Fruit fly (Drosophila melanogaster) whole organism, prepupa: ENCODE results near the gene CG10555.

Experiments
- Blimp-1 ChIP-seq: fragments of 200-800 bp; sonication (Bioruptor generic); optimal IDR thresholded peaks from 3 replicates; lab custom pipeline; 2017; ENCODE audit warnings: missing biosample characterization, missing genetic modification characterization, mild to moderate bottlenecking, moderate library complexity, missing genetic modification reagents
- CG10631 ChIP-seq: fragments of 200-800 bp; sonication (Bioruptor generic); optimal IDR thresholded peaks from 2 replicates; lab custom pipeline; 2016; ENCODE audit warnings: missing biosample characterization, missing genetic modification characterization
- CG11294 ChIP-seq: fragments of 200-800 bp; sonication (Bioruptor generic); IDR thresholded peaks from 2 replicates; pipeline ENCODE4 v1.3.6; 2022; ENCODE audit warnings: missing biosample characterization, missing genetic modification characterization
- CG11902 ChIP-seq: fragments of 200-800 bp; sonication (Bioruptor generic); optimal IDR thresholded peaks from 3 replicates; lab custom pipeline; 2016; ENCODE audit warnings: missing biosample characterization, missing genetic modification characterization
- CG15336 ChIP-seq: fragments of 200-800 bp; sonication (Bioruptor generic); IDR thresholded peaks from 2 replicates; pipeline ENCODE4 v1.3.6; 2022; ENCODE audit warnings: missing biosample characterization, missing genetic modification characterization
- CG16779 ChIP-seq: fragments of 200-800 bp; sonication (Bioruptor generic); optimal IDR thresholded peaks from 3 replicates; lab custom pipeline; 2017; ENCODE audit warnings: missing biosample characterization, mild to moderate bottlenecking, missing genetic modification characterization
- CG3032 ChIP-seq: fragments of 200-800 bp; optimal IDR thresholded peaks from 2 replicates; lab custom pipeline; 2019; ENCODE audit warnings: missing biosample characterization, mild to moderate bottlenecking, missing genetic modification characterization, moderate library complexity
- CG31627 ChIP-seq: fragments of 200-800 bp; sonication (Bioruptor generic); optimal IDR thresholded peaks from 3 replicates; lab custom pipeline; 2016; ENCODE audit warnings: missing biosample characterization, missing genetic modification characterization
- CG32006 ChIP-seq: fragments of 200-800 bp; sonication (Bioruptor generic); optimal IDR thresholded peaks from 3 replicates; lab custom pipeline; 2017; ENCODE audit warnings: missing biosample characterization, mild to moderate bottlenecking, missing genetic modification characterization
- CG3919 ChIP-seq: fragments of 200-800 bp; sonication (Bioruptor generic); optimal IDR thresholded peaks from 3 replicates; lab custom pipeline; 2016; ENCODE audit warnings: missing biosample characterization, missing genetic modification characterization
- CG6163 ChIP-seq: fragments of 200-800 bp; sonication (Bioruptor generic); IDR thresholded peaks from 3 replicates; pipeline ENCODE4 v1.3.6; 2022; ENCODE audit warnings: missing biosample characterization, missing genetic modification characterization
- CG6276 ChIP-seq: fragments of 200-800 bp; sonication (Bioruptor generic); optimal IDR thresholded peaks from 2 replicates; lab custom pipeline; 2017; ENCODE audit warnings: missing biosample characterization, mild to moderate bottlenecking, missing genetic modification characterization
- CG6792 ChIP-seq: fragments of 200-800 bp; sonication (Bioruptor generic); optimal IDR thresholded peaks from 3 replicates; lab custom pipeline; 2016; ENCODE audit warnings: missing biosample characterization, missing genetic modification characterization
- CG6808 ChIP-seq: fragments of 200-800 bp; sonication (Bioruptor generic); optimal IDR thresholded peaks from 3 replicates; lab custom pipeline; 2017; ENCODE audit warnings: missing biosample characterization, missing genetic modification characterization, mild to moderate bottlenecking, moderate library complexity, missing genetic modification reagents
- CG7368 ChIP-seq: fragments of 200-800 bp; sonication (Bioruptor generic); optimal IDR thresholded peaks from 3 replicates; lab custom pipeline; 2016; ENCODE audit warnings: missing biosample characterization, missing genetic modification characterization
- CG8119 ChIP-seq: fragments of 200-800 bp; sonication (Bioruptor generic); IDR thresholded peaks from 3 replicates; pipeline ENCODE4 v1.3.6; 2022; ENCODE audit warnings: missing biosample characterization, missing genetic modification characterization
- CG8319 ChIP-seq: fragments of 200-800 bp; sonication (Bioruptor generic); optimal IDR thresholded peaks from 3 replicates; lab custom pipeline; 2016; ENCODE audit warnings: missing biosample characterization, missing genetic modification characterization
- CG9139 ChIP-seq: fragments of 200-800 bp; sonication (Bioruptor generic); optimal IDR thresholded peaks from 3 replicates; lab custom pipeline; 2017; ENCODE audit warnings: missing biosample characterization, mild to moderate bottlenecking, missing genetic modification characterization
- Eip75B ChIP-seq: fragments of 200-800 bp; sonication (Bioruptor generic); optimal IDR thresholded peaks from 3 replicates; lab custom pipeline; 2016; ENCODE audit warnings: missing biosample characterization, missing genetic modification characterization
- Ets21C ChIP-seq: fragments of 200-800 bp; sonication (Bioruptor generic); optimal IDR thresholded peaks from 3 replicates; lab custom pipeline; 2016; ENCODE audit warnings: missing biosample characterization, missing genetic modification characterization
- Ets96B ChIP-seq: fragments of 200-800 bp; optimal IDR thresholded peaks from 2 replicates; lab custom pipeline; 2019; ENCODE audit warnings: missing biosample characterization, mild to moderate bottlenecking, missing genetic modification characterization, moderate library complexity
- Gug ChIP-seq: fragments of 200-800 bp; sonication (Bioruptor generic); IDR thresholded peaks from 2 replicates; pipeline ENCODE4 v1.3.6; 2022; ENCODE audit warnings: missing biosample characterization, missing genetic modification characterization
- Hr38 ChIP-seq: sonication (Bioruptor generic); optimal IDR thresholded peaks from 2 replicates; lab custom pipeline; 2016; ENCODE audit warnings: missing biosample characterization, missing genetic modification characterization
- Hr39 ChIP-seq: fragments of 200-800 bp; sonication (Bioruptor generic); optimal IDR thresholded peaks from 2 replicates; lab custom pipeline; 2016; ENCODE audit warnings: missing biosample characterization, missing genetic modification characterization
- Lpt ChIP-seq: fragments of 200-800 bp; sonication (Bioruptor generic); optimal IDR thresholded peaks from 3 replicates; lab custom pipeline; 2016; ENCODE audit warnings: missing biosample characterization, missing genetic modification characterization
- OdsH ChIP-seq: fragments of 200-800 bp; sonication (Bioruptor generic); optimal IDR thresholded peaks from 3 replicates; lab custom pipeline; 2016; ENCODE audit warnings: missing biosample characterization, missing genetic modification characterization
- Smox ChIP-seq: fragments of 200-800 bp; sonication (Bioruptor generic); optimal IDR thresholded peaks from 3 replicates; lab custom pipeline; 2016; ENCODE audit warnings: missing biosample characterization, missing genetic modification characterization
- Sox102F ChIP-seq: fragments of 200-800 bp; sonication (Bioruptor generic); optimal IDR thresholded peaks from 2 replicates; lab custom pipeline; 2016; ENCODE audit warnings: missing biosample characterization, mild to moderate bottlenecking, missing genetic modification characterization
- achi ChIP-seq: fragments of 200-800 bp; sonication (Bioruptor generic); optimal IDR thresholded peaks from 3 replicates; lab custom pipeline; 2016; ENCODE audit warnings: missing biosample characterization, missing genetic modification characterization
- acj6 ChIP-seq: fragments of 200-800 bp; sonication (Bioruptor generic); optimal IDR thresholded peaks from 3 replicates; lab custom pipeline; 2016; ENCODE audit warnings: missing biosample characterization, missing genetic modification characterization
- dac ChIP-seq: fragments of 200-800 bp; sonication (Bioruptor generic); optimal IDR thresholded peaks from 2 replicates; lab custom pipeline; 2017; ENCODE audit warnings: missing biosample characterization, mild to moderate bottlenecking, missing genetic modification characterization
- dsx ChIP-seq: fragments of 200-800 bp; optimal IDR thresholded peaks from 3 replicates; lab custom pipeline; 2019; ENCODE audit warnings: missing biosample characterization, mild to moderate bottlenecking, missing genetic modification characterization, moderate library complexity; ENCODE audit not compliant: poor library complexity, severe bottlenecking
- eg ChIP-seq: fragments of 200-800 bp; sonication (Bioruptor generic); IDR thresholded peaks from 3 replicates; pipeline ENCODE4 v1.3.6; 2022; ENCODE audit warnings: missing biosample characterization, missing genetic modification characterization
- esn ChIP-seq: fragments of 200-800 bp; sonication (Bioruptor generic); optimal IDR thresholded peaks from 2 replicates; lab custom pipeline; 2016; ENCODE audit warnings: missing biosample characterization, mild to moderate bottlenecking, missing genetic modification characterization, moderate library complexity
- fd85E ChIP-seq: fragments of 200-800 bp; sonication (Bioruptor generic); optimal IDR thresholded peaks from 3 replicates; lab custom pipeline; 2016; ENCODE audit warnings: missing biosample characterization, missing genetic modification characterization
- fkh ChIP-seq: fragments of 200-800 bp; sonication (Bioruptor generic); optimal IDR thresholded peaks from 3 replicates; lab custom pipeline; 2017; ENCODE audit warnings: missing biosample characterization, mild to moderate bottlenecking, missing genetic modification characterization, moderate library complexity
- pdm3 ChIP-seq: fragments of 200-800 bp; sonication (Bioruptor generic); optimal IDR thresholded peaks from 3 replicates; lab custom pipeline; 2016; ENCODE audit warnings: missing biosample characterization, missing genetic modification characterization
- salr ChIP-seq, 2 experiments: fragments of 200-800 bp; sonication (Bioruptor generic); optimal IDR thresholded peaks; 3 replicates each; lab custom pipeline; 2016 to 2018; ENCODE audit warnings: missing biosample characterization in 2 of 2, missing genetic modification characterization in 2 of 2, mild to moderate bottlenecking in 1 of 2
- spab ChIP-seq: fragments of 200-800 bp; sonication (Bioruptor generic); optimal IDR thresholded peaks from 2 replicates; lab custom pipeline; 2017; ENCODE audit warnings: missing biosample characterization, mild to moderate bottlenecking, missing genetic modification characterization, missing genetic modification reagents
- ss ChIP-seq, 2 experiments: fragments of 200-800 bp; sonication (Bioruptor generic); optimal IDR thresholded peaks; 2 replicates in 1 of 2; 3 replicates in 1 of 2; lab custom pipeline; 2017 to 2018; ENCODE audit warnings: mild to moderate bottlenecking in 2 of 2, missing biosample characterization in 2 of 2, missing genetic modification characterization in 2 of 2, moderate library complexity in 1 of 2
- svp ChIP-seq: fragments of 200-800 bp; sonication (Bioruptor generic); peaks from one replicate; lab custom pipeline; 2016; ENCODE audit warnings: missing biosample characterization, missing genetic modification characterization
- topi ChIP-seq: fragments of 200-800 bp; sonication (Bioruptor generic); optimal IDR thresholded peaks from 3 replicates; lab custom pipeline; 2016; ENCODE audit warnings: missing biosample characterization, missing genetic modification characterization
- vri ChIP-seq: fragments of 200-800 bp; sonication (Bioruptor generic); optimal IDR thresholded peaks from 3 replicates; lab custom pipeline; 2016; ENCODE audit warnings: missing biosample characterization, mild to moderate bottlenecking, missing genetic modification characterization

The CG10555 gene

dm6 chrX:8409793-8410192 lies 11.1 kb downstream of the CG10555 start (continued):
- peak; percentile 71 for TF ChIP-seq dsx
- no peak for TF ChIP-seq Hr38 (GFP tag; lab: Kevin White, UChicago)
- TF ChIP-seq CG3919 (GFP tag; lab: Kevin White, UChicago), result peak; percentile 34
- peak; percentile 93 for TF ChIP-seq CG8119
- TF ChIP-seq eg (GFP tag; lab: Robert Waterston, UW), result peak; percentile 92
- TF ChIP-seq dac (GFP tag; lab: Kevin White, UChicago), result peak; percentile 31
- peak; percentile 82 for TF ChIP-seq Gug (GFP tag; lab: Robert Waterston, UW)
- TF ChIP-seq, all 60 proteins: peak for 36

DNA sequence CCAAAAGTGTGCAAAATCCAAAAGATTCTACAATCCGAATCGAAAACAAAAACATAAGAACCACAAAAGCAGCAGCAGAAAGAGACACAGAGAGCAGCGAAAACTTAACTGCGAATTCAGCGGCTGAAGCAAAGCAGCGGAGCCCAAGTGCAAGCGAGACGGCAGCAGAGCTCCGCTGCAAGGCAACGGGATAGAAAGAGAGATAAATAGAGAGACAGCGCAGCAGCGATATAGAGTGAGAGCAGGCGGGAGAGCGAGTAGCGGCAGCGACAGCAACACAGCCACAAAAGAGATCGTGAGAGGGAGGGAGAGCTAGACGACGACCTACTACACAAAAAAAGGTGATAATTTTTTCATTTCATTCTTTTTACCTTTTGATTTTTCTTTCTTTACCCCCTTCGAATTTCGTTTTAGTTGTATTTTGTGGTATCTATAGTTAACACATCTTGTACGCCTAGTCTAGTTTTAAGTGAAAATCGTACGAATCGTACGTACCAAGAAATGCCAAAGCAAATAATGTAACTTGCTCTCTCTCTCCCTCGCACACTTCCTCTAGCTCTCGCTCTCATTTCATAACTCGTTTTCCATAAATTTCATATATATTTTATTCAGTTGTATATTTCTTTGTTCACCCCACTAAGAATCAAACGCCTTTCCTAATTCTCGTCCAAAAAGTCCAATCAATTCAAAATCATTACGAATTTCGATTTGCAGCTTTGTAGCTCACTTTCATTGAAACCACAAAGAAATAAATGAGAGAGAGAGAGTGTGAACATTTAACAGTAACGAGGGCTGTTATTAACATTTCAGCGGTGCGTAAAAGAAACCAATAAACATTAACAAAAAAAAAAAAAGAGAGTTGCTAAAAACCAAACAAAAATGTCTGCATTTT lies 11.9 kb downstream of the CG10555 start:
- TF ChIP-seq fd85E (GFP tag; lab: Kevin White, UChicago), result peak; percentile 70
- TF ChIP-seq CG3032, result peak; percentile 4
- no peak for TF ChIP-seq topi (GFP tag; lab: Kevin White, UChicago)
- TF ChIP-seq Blimp-1 (GFP tag; lab: Kevin White, UChicago), result no peak
- peak; percentile 30 for TF ChIP-seq CG16779
- peak; percentile 39 for TF ChIP-seq CG6276 (GFP tag; lab: Kevin White, UChicago)
- no peak for TF ChIP-seq CG10631 (GFP tag; lab: Kevin White, UChicago)
- TF ChIP-seq salr (GFP tag; optimal IDR thresholded peaks at IDR 0.05; lab: Kevin White, UChicago), result no peak
- TF ChIP-seq CG8119, result peak; percentile 67
- no peak for TF ChIP-seq dac (GFP tag; lab: Kevin White, UChicago)
- peak; percentile 50 for TF ChIP-seq CG9139 (GFP tag; lab: Kevin White, UChicago)
- peak; percentile 68 for TF ChIP-seq Gug (GFP tag; lab: Robert Waterston, UW)
- no peak for TF ChIP-seq Hr38 (GFP tag; lab: Kevin White, UChicago)
- peak; percentile 83 for TF ChIP-seq CG15336 (GFP tag; lab: Robert Waterston, UW)
- peak; percentile 6 to 34 for TF ChIP-seq ss (GFP tag; optimal IDR thresholded peaks at IDR 0.05; lab: Kevin White, UChicago)
- no peak for TF ChIP-seq esn
- no peak for TF ChIP-seq dsx
- TF ChIP-seq Ets21C, result no peak
- no peak for TF ChIP-seq Eip75B (GFP tag; lab: Kevin White, UChicago)
- no peak for TF ChIP-seq Hr39 (GFP tag; lab: Kevin White, UChicago)
- TF ChIP-seq pdm3 (GFP tag; lab: Kevin White, UChicago), result no peak
- peak; percentile 40 for TF ChIP-seq CG6808
- no peak for TF ChIP-seq CG31627 (GFP tag; lab: Kevin White, UChicago)
- no peak for TF ChIP-seq CG11902 (GFP tag; lab: Kevin White, UChicago)
- TF ChIP-seq eg (GFP tag; lab: Robert Waterston, UW), result peak; percentile 83
- peak; percentile 28 for TF ChIP-seq CG7368 (GFP tag; lab: Kevin White, UChicago)
- no peak for TF ChIP-seq Smox
- peak; percentile 26 for TF ChIP-seq Ets96B
- no peak for TF ChIP-seq CG8319
- no peak for TF ChIP-seq vri (GFP tag; lab: Kevin White, UChicago)
- TF ChIP-seq achi (GFP tag; lab: Kevin White, UChicago), result peak; percentile 9
- TF ChIP-seq CG6163 (GFP tag; lab: Robert Waterston, UW), result peak; percentile 91
- TF ChIP-seq acj6 (GFP tag; lab: Kevin White, UChicago), result no peak
- TF ChIP-seq fkh (GFP tag; lab: Kevin White, UChicago), result peak; percentile 4
- no peak for TF ChIP-seq OdsH (GFP tag; lab: Kevin White, UChicago)
- peak; percentile 17 for TF ChIP-seq svp
- peak; percentile 64; the same call in 1 of the 2 replicates for TF ChIP-seq CG11294
- peak; percentile 10 for TF ChIP-seq spab
- no peak for TF ChIP-seq CG6792 (GFP tag; lab: Kevin White, UChicago)
- peak; percentile 20 for TF ChIP-seq CG32006 (GFP tag; lab: Kevin White, UChicago)
- TF ChIP-seq Lpt (GFP tag; lab: Kevin White, UChicago), result no peak
- no peak for TF ChIP-seq Sox102F
